Worm (Caenorhabditis elegans) whole organism, L1 larva: ENCODE measurements around the gene nhr-128.

Experiments used
- C04F5.9 ChIP-seq: sonication (generic microtip); optimal IDR thresholded peaks from 2 replicates; lab custom pipeline; 2016; ENCODE audit warnings: missing genetic modification characterization, missing compliant biosample characterization
- C16A3.4 ChIP-seq: fragments of 150-350 bp; optimal IDR thresholded peaks from 2 replicates; lab custom pipeline; 2014; ENCODE audit warnings: missing biosample characterization, missing genetic modification characterization
- Y116A8C.19 ChIP-seq: sonication (generic microtip); optimal IDR thresholded peaks from 2 replicates; lab custom pipeline; 2016; ENCODE audit warnings: missing compliant biosample characterization, missing genetic modification characterization, borderline replicate concordance
- aha-1 ChIP-seq: fragments of 150-350 bp; optimal IDR thresholded peaks from 2 replicates; lab custom pipeline; 2014; ENCODE audit warnings: missing biosample characterization, missing genetic modification characterization
- alr-1 ChIP-seq: fragments of 200-800 bp; sonication (Bioruptor generic); optimal IDR thresholded peaks from 2 replicates; lab custom pipeline; 2018; ENCODE audit warnings: borderline replicate concordance, mild to moderate bottlenecking, missing genetic modification characterization, missing compliant biosample characterization
- blmp-1 ChIP-seq: fragments of 150-350 bp; optimal IDR thresholded peaks from 2 replicates; lab custom pipeline; 2014; ENCODE audit warnings: missing biosample characterization, missing genetic modification characterization
- ceh-63 ChIP-seq: fragments of 200-800 bp; sonication (Bioruptor generic); optimal IDR thresholded peaks from 2 replicates; lab custom pipeline; 2018; ENCODE audit warnings: mild to moderate bottlenecking, missing genetic modification characterization, missing compliant biosample characterization
- ceh-8 ChIP-seq: fragments of 200-800 bp; sonication (Bioruptor generic); optimal IDR thresholded peaks from 2 replicates; lab custom pipeline; 2018; ENCODE audit warnings: mild to moderate bottlenecking, missing genetic modification characterization, moderate library complexity, missing compliant biosample characterization
- ceh-88 ChIP-seq: fragments of 200-800 bp; sonication (Bioruptor generic); IDR thresholded peaks from 2 replicates; pipeline ENCODE4 v1.3.6; 2022; ENCODE audit warnings: missing genetic modification characterization, missing compliant biosample characterization
- ces-1 ChIP-seq: fragments of 150-350 bp; optimal IDR thresholded peaks from 2 replicates; lab custom pipeline; 2014; ENCODE audit warnings: missing biosample characterization, missing genetic modification reagents, missing genetic modification characterization
- dsc-1 ChIP-seq: sonication (generic microtip); optimal IDR thresholded peaks from 2 replicates; lab custom pipeline; 2016; ENCODE audit warnings: mild to moderate bottlenecking, missing genetic modification characterization, missing compliant biosample characterization
- efl-3 ChIP-seq: fragments of 200-800 bp; sonication (Bioruptor generic); optimal IDR thresholded peaks from 2 replicates; lab custom pipeline; 2018; ENCODE audit warnings: mild to moderate bottlenecking, missing genetic modification characterization, missing compliant biosample characterization
- fkh-4 ChIP-seq: sonication (generic microtip); optimal IDR thresholded peaks from 2 replicates; lab custom pipeline; 2016; ENCODE audit warnings: missing compliant biosample characterization, missing genetic modification characterization, borderline replicate concordance
- fkh-8 ChIP-seq: sonication (generic microtip); optimal IDR thresholded peaks from 2 replicates; lab custom pipeline; 2016; ENCODE audit warnings: mild to moderate bottlenecking, missing genetic modification characterization, missing compliant biosample characterization
- hlh-17 ChIP-seq: fragments of 200-800 bp; sonication (Bioruptor generic); optimal IDR thresholded peaks from 2 replicates; lab custom pipeline; 2018; ENCODE audit warnings: missing genetic modification characterization, mild to moderate bottlenecking, missing compliant biosample characterization, moderate library complexity, borderline replicate concordance
- hpl-2 ChIP-seq: fragments of 150-350 bp; optimal IDR thresholded peaks from 2 replicates; lab custom pipeline; 2014; ENCODE audit warnings: missing biosample characterization, missing genetic modification reagents, missing genetic modification characterization
- jun-1 ChIP-seq: fragments of 150-350 bp; optimal IDR thresholded peaks from 2 replicates; lab custom pipeline; 2014; ENCODE audit warnings: missing biosample characterization, missing genetic modification reagents, missing genetic modification characterization
- lin-14 ChIP-seq: fragments of 200-800 bp; sonication (Bioruptor generic); optimal IDR thresholded peaks from 2 replicates; lab custom pipeline; 2018; ENCODE audit warnings: mild to moderate bottlenecking, missing genetic modification characterization, moderate library complexity, missing compliant biosample characterization
- lin-35 ChIP-seq, 2 experiments: fragments of 150-350 bp; optimal IDR thresholded peaks; 2 replicates each; lab custom pipeline; 2014; ENCODE audit warnings: missing biosample characterization in 2 of 2, missing genetic modification characterization in 2 of 2, missing genetic modification reagents in 2 of 2
- lir-3 ChIP-seq: sonication (generic microtip); optimal IDR thresholded peaks from 2 replicates; lab custom pipeline; 2016; ENCODE audit warnings: mild to moderate bottlenecking, missing genetic modification characterization, moderate library complexity, missing compliant biosample characterization; ENCODE audit not compliant: poor library complexity
- lsy-2 ChIP-seq, 2 experiments: fragments of 150-350 bp; optimal IDR thresholded peaks; 2 replicates each; lab custom pipeline; 2014; ENCODE audit warnings: missing biosample characterization in 2 of 2, missing genetic modification characterization in 2 of 2
- mep-1 ChIP-seq: fragments of 150-350 bp; optimal IDR thresholded peaks from 2 replicates; lab custom pipeline; 2014; ENCODE audit warnings: missing biosample characterization, missing genetic modification characterization
- nhr-11 ChIP-seq: fragments of 150-350 bp; optimal IDR thresholded peaks from 2 replicates; lab custom pipeline; 2014; ENCODE audit warnings: missing biosample characterization, missing genetic modification characterization
- nhr-19 ChIP-seq: fragments of 200-800 bp; sonication (Bioruptor generic); conservative IDR thresholded peaks from 2 replicates; pipeline ENCODE4 v1.3.6; 2022; ENCODE audit warnings: missing genetic modification characterization, missing compliant biosample characterization
- nhr-237 ChIP-seq: fragments of 150-350 bp; optimal IDR thresholded peaks from 2 replicates; lab custom pipeline; 2014; ENCODE audit warnings: missing biosample characterization, missing genetic modification characterization
- nhr-28 ChIP-seq: fragments of 150-350 bp; optimal IDR thresholded peaks from 2 replicates; lab custom pipeline; 2014; ENCODE audit warnings: missing biosample characterization, missing genetic modification characterization
- nhr-47 ChIP-seq: sonication (generic microtip); optimal IDR thresholded peaks from 2 replicates; lab custom pipeline; 2016; ENCODE audit warnings: mild to moderate bottlenecking, missing genetic modification characterization, moderate library complexity, missing compliant biosample characterization
- nhr-71 ChIP-seq: sonication (generic microtip); optimal IDR thresholded peaks from 2 replicates; lab custom pipeline; 2016; ENCODE audit warnings: mild to moderate bottlenecking, missing genetic modification characterization, moderate library complexity, missing compliant biosample characterization
- nhr-76 ChIP-seq: sonication (generic microtip); optimal IDR thresholded peaks from 2 replicates; lab custom pipeline; 2017; ENCODE audit warnings: missing biosample characterization, missing genetic modification characterization
- nhr-77 ChIP-seq: fragments of 150-350 bp; optimal IDR thresholded peaks from 2 replicates; lab custom pipeline; 2014; ENCODE audit warnings: missing biosample characterization, missing genetic modification characterization
- nhr-90 ChIP-seq: sonication (generic microtip); optimal IDR thresholded peaks from 2 replicates; lab custom pipeline; 2016; ENCODE audit warnings: mild to moderate bottlenecking, missing genetic modification characterization, missing compliant biosample characterization; ENCODE audit not compliant: poor library complexity
- pax-3 ChIP-seq: fragments of 200-800 bp; sonication (Bioruptor generic); optimal IDR thresholded peaks from 2 replicates; lab custom pipeline; 2018; ENCODE audit warnings: mild to moderate bottlenecking, missing genetic modification characterization, moderate library complexity, missing compliant biosample characterization
- pqm-1 ChIP-seq: sonication (generic microtip); optimal IDR thresholded peaks from 3 replicates; lab custom pipeline; 2017; ENCODE audit warnings: missing biosample characterization, missing genetic modification characterization
- skn-1 ChIP-seq: fragments of 150-350 bp; optimal IDR thresholded peaks from 2 replicates; lab custom pipeline; 2014; ENCODE audit warnings: missing biosample characterization, missing genetic modification characterization
- snu-23 ChIP-seq: sonication (generic microtip); optimal IDR thresholded peaks from 2 replicates; lab custom pipeline; 2016; ENCODE audit warnings: missing genetic modification characterization, missing compliant biosample characterization
- sup-37 ChIP-seq: fragments of 200-800 bp; sonication (Bioruptor generic); optimal IDR thresholded peaks from 2 replicates; lab custom pipeline; 2018; ENCODE audit warnings: mild to moderate bottlenecking, missing genetic modification characterization, missing compliant biosample characterization
- tbx-2 ChIP-seq: sonication (generic microtip); optimal IDR thresholded peaks from 2 replicates; lab custom pipeline; 2016; ENCODE audit warnings: missing genetic modification characterization, missing compliant biosample characterization
- tlp-1 ChIP-seq: fragments of 150-350 bp; optimal IDR thresholded peaks from 2 replicates; lab custom pipeline; 2014; ENCODE audit warnings: missing biosample characterization, missing genetic modification characterization
- unc-30 ChIP-seq: sonication (generic microtip); optimal IDR thresholded peaks from 2 replicates; lab custom pipeline; 2017; ENCODE audit warnings: missing biosample characterization, missing genetic modification characterization
- unc-62 ChIP-seq: fragments of 150-350 bp; optimal IDR thresholded peaks from 2 replicates; lab custom pipeline; 2014; ENCODE audit warnings: missing biosample characterization, missing genetic modification reagents, missing genetic modification characterization
- unc-86 ChIP-seq: sonication (generic microtip); optimal IDR thresholded peaks from 2 replicates; lab custom pipeline; 2016; ENCODE audit warnings: missing genetic modification characterization, missing compliant biosample characterization
- xbp-1 ChIP-seq: sonication (generic microtip); optimal IDR thresholded peaks from 2 replicates; lab custom pipeline; 2016; ENCODE audit warnings: missing genetic modification characterization, missing compliant biosample characterization
- zip-4 ChIP-seq: fragments of 200-800 bp; sonication (Bioruptor generic); optimal IDR thresholded peaks from 2 replicates; lab custom pipeline; 2018; ENCODE audit warnings: mild to moderate bottlenecking, missing genetic modification characterization, moderate library complexity, missing compliant biosample characterization
- ztf-4 ChIP-seq: fragments of 150-350 bp; optimal IDR thresholded peaks from 2 replicates; lab custom pipeline; 2014; ENCODE audit warnings: missing biosample characterization, missing genetic modification characterization

The nhr-128 gene

DNA sequence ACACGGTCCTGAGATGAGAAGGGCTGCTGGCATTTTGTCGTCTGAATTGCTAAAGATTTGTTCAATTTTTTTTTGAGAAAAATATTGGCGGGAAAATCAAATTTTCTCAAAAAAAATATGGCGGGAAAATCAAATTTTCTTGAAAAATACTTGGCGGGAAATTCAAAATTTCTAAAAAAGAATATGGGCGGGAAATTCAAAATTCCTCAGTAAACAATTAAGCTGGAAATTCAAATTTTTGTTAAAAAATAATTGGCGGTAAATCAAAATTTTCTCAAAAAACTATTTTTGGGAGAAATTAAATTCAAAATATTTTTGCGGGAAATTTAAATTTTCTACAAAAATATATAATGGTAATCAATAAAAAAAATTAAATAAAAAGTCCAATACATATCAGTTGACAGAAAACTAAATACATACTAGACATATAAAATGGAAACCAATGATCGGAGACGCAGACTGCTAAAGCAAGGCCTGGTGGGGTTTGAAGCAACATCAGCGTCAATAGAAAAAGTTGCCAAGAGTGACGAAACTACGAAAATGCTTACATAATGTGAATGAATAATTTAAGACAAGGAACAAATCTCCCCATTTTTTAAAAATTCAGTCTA lies 7.3 kb upstream of the nhr-128 start, which contains the start of gene nhr-184 (continued):
- no peak for TF ChIP-seq ceh-63 (GFP tag; lab: Kevin White, UChicago)
- TF ChIP-seq fkh-4 (tag; lab: Kevin White, UChicago), result no peak
- TF ChIP-seq nhr-77 (tag; lab: Kevin White, UChicago), result no peak
- TF ChIP-seq C04F5.9 (tag; lab: Kevin White, UChicago), result no peak
- peak; percentile 0 for TF ChIP-seq mep-1 (tag; lab: Kevin White, UChicago)
- peak in 1 of 2 experiments; percentile 14 for TF ChIP-seq lsy-2 (tag; optimal IDR thresholded peaks at IDR 0.05; lab: Kevin White, UChicago)
- no peak for TF ChIP-seq ceh-8 (GFP tag; lab: Kevin White, UChicago)
- no peak for TF ChIP-seq pqm-1 (tag; lab: Kevin White, UChicago)
- TF ChIP-seq snu-23 (GFP tag; lab: Kevin White, UChicago), result peak; percentile 2
- TF ChIP-seq nhr-47 (tag; lab: Kevin White, UChicago), result no peak
- TF ChIP-seq efl-3 (GFP tag; lab: Kevin White, UChicago), result no peak

ce11 chrV:2215352-2215751 lies 6.5 kb upstream of the nhr-128 start, which contains the start of gene nstp-8:
Gene nstp-8 (plus strand): TSS chrV:2215652.
- no peak for TF ChIP-seq unc-86 (tag; lab: Kevin White, UChicago)
- peak; percentile 30 for TF ChIP-seq blmp-1 (tag; lab: Kevin White, UChicago)
- no peak for TF ChIP-seq ztf-4 (tag; lab: Kevin White, UChicago)
- TF ChIP-seq lin-14 (GFP tag; lab: Kevin White, UChicago), result no peak

DNA sequence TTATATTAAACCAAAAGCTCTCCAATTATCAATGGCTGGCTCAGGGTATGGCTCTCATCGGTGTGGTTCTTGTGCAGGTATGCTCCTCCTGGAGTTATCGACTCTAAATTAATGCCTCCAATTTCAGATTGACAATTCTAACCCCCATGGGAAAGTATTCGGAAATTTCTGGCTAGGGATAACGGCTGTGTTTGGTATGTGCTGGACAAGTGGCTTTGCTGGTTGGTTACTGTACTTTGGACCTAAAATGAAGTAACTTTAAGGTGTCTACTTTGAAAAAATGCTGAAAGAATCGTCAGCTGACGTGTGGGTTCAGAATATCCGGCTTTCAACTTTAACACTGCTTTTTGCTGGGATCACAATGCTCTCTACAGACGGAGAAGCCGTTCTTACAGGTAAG lies 4.9 kb upstream of the nhr-128 start:
- TF ChIP-seq tlp-1 (tag; lab: Kevin White, UChicago), result no peak
- no peak for TF ChIP-seq lin-35 (GFP tag; optimal IDR thresholded peaks at IDR 0.05; lab: Kevin White, UChicago)
- TF ChIP-seq nhr-28 (tag; lab: Kevin White, UChicago), result no peak
- TF ChIP-seq ceh-8 (GFP tag; lab: Kevin White, UChicago), result no peak
- TF ChIP-seq fkh-8 (tag; lab: Kevin White, UChicago), result no peak
- no peak for TF ChIP-seq ces-1 (GFP tag; lab: Kevin White, UChicago)
- no peak for TF ChIP-seq nhr-19 (GFP tag; lab: Robert Waterston, UW)

DNA sequence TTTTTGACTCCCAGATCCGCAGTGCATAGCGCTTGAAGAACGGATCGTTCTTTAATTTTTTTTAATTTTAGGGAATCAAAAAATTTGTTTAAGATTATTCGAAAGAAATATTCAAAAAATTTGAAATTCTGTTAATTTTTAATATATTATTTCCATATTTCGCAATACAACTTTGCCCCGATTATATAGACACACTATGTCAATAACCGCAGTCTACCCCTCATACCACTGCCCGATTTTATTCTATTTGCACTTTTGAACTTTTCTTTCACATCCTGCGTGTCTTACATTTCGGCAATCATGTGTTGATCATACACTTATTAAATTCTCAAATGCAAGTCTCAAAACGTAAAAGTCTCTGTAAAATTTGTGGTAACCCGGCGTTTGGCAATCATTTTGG lies 3.1 kb upstream of the nhr-128 start, which contains the start of gene nhr-56:
Gene nhr-56, plus strand, starts transcription at position 202 of the 400 bp plus-strand sequence.
- TF ChIP-seq skn-1 (tag; lab: Kevin White, UChicago) (peak; percentile 66), efl-3 (GFP tag; lab: Kevin White, UChicago) (no peak), unc-62 (GFP tag; lab: Kevin White, UChicago) (no peak), jun-1 (tag; lab: Kevin White, UChicago) (peak; percentile 34), nhr-71 (peak; percentile 62), nhr-237 (tag; lab: Kevin White, UChicago) (no peak), nhr-11 (tag; lab: Kevin White, UChicago) (no peak), tbx-2 (tag; lab: Kevin White, UChicago) (no peak), ceh-63 (GFP tag; lab: Kevin White, UChicago) (no peak), hlh-17 (GFP tag; lab: Kevin White, UChicago) (no peak), xbp-1 (no peak), unc-30 (tag; lab: Kevin White, UChicago) (no peak), ceh-88 (GFP tag; lab: Robert Waterston, UW) (no peak), nhr-76 (tag; lab: Kevin White, UChicago) (no peak), Y116A8C.19 (tag; lab: Kevin White, UChicago) (no peak), nhr-90 (tag; lab: Kevin White, UChicago) (peak; percentile 38), fkh-8 (tag; lab: Kevin White, UChicago) (peak; percentile 19), lir-3 (tag; lab: Kevin White, UChicago) (no peak), nhr-19 (GFP tag; lab: Robert Waterston, UW) (peak; percentile 14; the same call in 1 of the 2 replicates), fkh-4 (tag; lab: Kevin White, UChicago) (no peak), C16A3.4 (tag; lab: Kevin White, UChicago) (no peak), zip-4 (peak; percentile 68), tlp-1 (tag; lab: Kevin White, UChicago) (no peak), alr-1 (no peak), dsc-1 (no peak), pax-3 (tag; lab: Kevin White, UChicago) (no peak), nhr-47 (tag; lab: Kevin White, UChicago) (peak; percentile 23), hpl-2 (GFP tag; lab: Kevin White, UChicago) (no peak), sup-37 (GFP tag; lab: Kevin White, UChicago) (no peak), nhr-28 (tag; lab: Kevin White, UChicago) (no peak), ces-1 (GFP tag; lab: Kevin White, UChicago) (no peak), aha-1 (tag; lab: Kevin White, UChicago) (no peak)
